Worm (Caenorhabditis elegans) whole organism, L4/young adult: ENCODE data around the gene R11D1.7.

Experiments used
- W03F9.2 ChIP-seq: fragments of 150-350 bp; optimal IDR thresholded peaks from 2 replicates; lab custom pipeline; 2014; ENCODE audit warnings: missing biosample characterization, missing genetic modification characterization
- dao-5 ChIP-seq: sonication (generic microtip); optimal IDR thresholded peaks from 2 replicates; lab custom pipeline; 2016; ENCODE audit warnings: missing genotype, missing genetic modification characterization, moderate library complexity, missing compliant biosample characterization
- him-1 ChIP-seq: sonication (generic microtip); optimal IDR thresholded peaks from 2 replicates; lab custom pipeline; 2016; ENCODE audit warnings: missing genotype, missing genetic modification reagents, missing genetic modification characterization, missing compliant biosample characterization

DNA sequence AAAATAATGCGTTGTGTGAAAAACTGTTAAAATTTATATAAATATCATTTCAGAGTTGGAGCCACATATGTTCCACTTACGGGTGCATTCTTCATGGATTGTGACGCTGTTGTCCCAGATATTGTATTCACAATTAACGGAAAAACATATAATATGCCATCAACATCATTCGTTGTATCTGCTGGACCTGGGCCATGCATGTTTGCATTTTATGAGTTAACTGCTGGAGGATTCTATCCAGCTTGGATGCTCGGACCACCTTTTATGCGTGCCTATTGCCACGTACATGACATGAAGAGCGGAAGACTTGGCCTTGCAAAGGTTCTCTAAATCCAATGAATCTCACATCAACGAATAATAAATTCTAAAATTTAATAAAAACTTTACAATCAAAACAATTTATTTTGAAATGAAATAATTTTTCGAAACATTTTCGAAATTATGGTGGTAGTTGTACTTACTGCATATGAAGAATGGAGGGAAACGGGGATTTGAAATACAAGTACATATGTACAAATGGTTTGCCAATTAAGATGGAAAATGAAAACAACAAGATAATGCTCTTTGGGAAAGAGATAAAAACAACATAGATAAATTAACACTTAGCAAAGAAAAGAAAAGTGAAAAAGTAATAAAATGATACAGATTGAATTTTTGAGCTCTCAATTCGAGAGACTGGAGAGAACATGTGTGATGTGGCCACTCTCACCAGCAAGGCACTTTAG lies 24.1 kb downstream of the R11D1.7 start:
- TF ChIP-seq him-1 (tag; lab: Kevin White, UChicago) (no peak), W03F9.2 (no peak), dao-5 (tag; lab: Kevin White, UChicago) (no peak)
